Fruit fly (Drosophila melanogaster): ENCODE data around the gene Polr2A.

Polr2A gene

DNA sequence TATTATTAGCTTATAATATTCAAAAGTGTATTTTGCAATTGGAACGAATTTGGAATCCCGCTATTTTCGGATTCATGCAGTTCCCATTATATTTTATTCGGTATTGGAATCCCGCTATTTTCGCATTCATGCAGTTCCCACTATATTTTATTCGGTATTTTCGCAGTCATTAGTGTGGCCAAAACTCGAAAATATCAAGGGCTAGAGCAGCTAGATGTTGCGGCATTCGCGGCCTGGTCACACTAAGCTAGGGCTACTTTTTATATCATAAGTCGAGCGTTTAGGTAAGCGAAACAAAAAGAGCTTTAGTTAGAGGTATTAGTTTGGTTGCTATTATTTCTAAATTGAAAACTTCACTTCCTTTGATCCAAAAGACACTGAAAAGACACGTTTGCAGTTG is 8.7 kb upstream of the Polr2A start (continued):
- no peak for TF ChIP-seq CG8924 (tag; optimal IDR thresholded peaks at IDR 0.05)
- TF ChIP-seq shn (GFP tag; optimal IDR thresholded peaks at IDR 0.05) = no peak
- TF ChIP-seq Med (GFP tag) = peak; percentile 66
- no peak for TF ChIP-seq HLH3B (GFP tag; IDR thresholded peaks at IDR 0.05)
- peak; percentile 41 for TF ChIP-seq Sry-β (GFP tag; optimal IDR thresholded peaks at IDR 0.05)
- no peak for TF ChIP-seq pita (GFP tag; optimal IDR thresholded peaks at IDR 0.05)
- TF ChIP-seq CG10543 (GFP tag; optimal IDR thresholded peaks at IDR 0.05) = no peak
- TF ChIP-seq dan (GFP tag; IDR thresholded peaks at IDR 0.05) = no peak
- TF ChIP-seq Mrtf (GFP tag; IDR thresholded peaks at IDR 0.05) = no peak
- peak; percentile 58 for TF ChIP-seq CG15514 (GFP tag; optimal IDR thresholded peaks at IDR 0.05)
- TF ChIP-seq ara (GFP tag; IDR thresholded peaks at IDR 0.05) = no peak
- TF ChIP-seq CG11247 (GFP tag; IDR thresholded peaks at IDR 0.05) = no peak
- TF ChIP-seq Ets97D (GFP tag; optimal IDR thresholded peaks at IDR 0.05) = peak; percentile 68
- TF ChIP-seq Kr (GFP tag; optimal IDR thresholded peaks at IDR 0.05) = no peak
- peak; percentile 18; the same call in 1 of the 2 replicates for TF ChIP-seq CG3847 (GFP tag; IDR thresholded peaks at IDR 0.05)
- no peak for TF ChIP-seq CG3995 (GFP tag; optimal IDR thresholded peaks at IDR 0.05)
- peak; percentile 100 for TF ChIP-seq stwl (tag; optimal IDR thresholded peaks at IDR 0.05)
- no peak for TF ChIP-seq crol (GFP tag; IDR thresholded peaks at IDR 0.05)
- TF ChIP-seq CG7372 (GFP tag; IDR thresholded peaks at IDR 0.05) = no peak
- TF ChIP-seq az2 (GFP tag; optimal IDR thresholded peaks at IDR 0.05) = no peak
- no peak for TF ChIP-seq fd64A (GFP tag; optimal IDR thresholded peaks at IDR 0.05)
- no peak for TF ChIP-seq CG7786 (GFP tag; optimal IDR thresholded peaks at IDR 0.05)
- 0 out of 2 replicates have a peak, but pooled peaks have one; percentile 42 for TF ChIP-seq sna (GFP tag; IDR thresholded peaks at IDR 0.05; ENCODE audit: partially characterized antibody)
- TF ChIP-seq Dll (GFP tag; IDR thresholded peaks at IDR 0.05; ENCODE audit: partially characterized antibody) = no peak
- no peak for TF ChIP-seq CG11560 (tag; IDR thresholded peaks at IDR 0.05)
- TF ChIP-seq CG15696 (tag; optimal IDR thresholded peaks at IDR 0.05) = no peak
- no peak for TF ChIP-seq Xrp1 (GFP tag; IDR thresholded peaks at IDR 0.05)
- no peak for TF ChIP-seq kah (GFP tag; optimal IDR thresholded peaks at IDR 0.05)
- peak; percentile 7 for TF ChIP-seq CTCF (GFP tag; optimal IDR thresholded peaks at IDR 0.05)
- TF ChIP-seq Oli (tag; optimal IDR thresholded peaks at IDR 0.05) = no peak
- TF ChIP-seq z (GFP tag; IDR thresholded peaks at IDR 0.05) = no peak
- no peak for TF ChIP-seq CG10654 (GFP tag; optimal IDR thresholded peaks at IDR 0.05)
- no peak for TF ChIP-seq tin (GFP tag; optimal IDR thresholded peaks at IDR 0.05)
- no peak for TF ChIP-seq gem (tag; optimal IDR thresholded peaks at IDR 0.05)
- TF ChIP-seq CG8478 (optimal IDR thresholded peaks at IDR 0.05) = no peak
- TF ChIP-seq CG16863 (GFP tag; optimal IDR thresholded peaks at IDR 0.05) = no peak
- TF ChIP-seq CG1233 (GFP tag; optimal IDR thresholded peaks at IDR 0.05) = no peak
- TF ChIP-seq prd (optimal IDR thresholded peaks at IDR 0.05) = no peak
- TF ChIP-seq prd (GFP tag; IDR thresholded peaks at IDR 0.05) = no peak
- peak; percentile 96 for TF ChIP-seq CG8290 (GFP tag; optimal IDR thresholded peaks at IDR 0.05)
- TF ChIP-seq CG8290 (tag; optimal IDR thresholded peaks at IDR 0.05) = peak; percentile 86 to 91
- no peak for TF ChIP-seq croc (GFP tag; conservative IDR thresholded peaks at IDR 0.05)
- no peak for TF ChIP-seq CG15269 (tag; optimal IDR thresholded peaks at IDR 0.05)
- peak; percentile 2 for TF ChIP-seq CG10431 (GFP tag; optimal IDR thresholded peaks at IDR 0.05)
- no peak for TF ChIP-seq CG15011 (GFP tag; optimal IDR thresholded peaks at IDR 0.05)
- no peak for TF ChIP-seq CG10462 (GFP tag; optimal IDR thresholded peaks at IDR 0.05)
- TF ChIP-seq CG2129 (GFP tag; IDR thresholded peaks at IDR 0.05; ENCODE audit: partially characterized antibody) = no peak
- no peak for TF ChIP-seq Doc2 (GFP tag; IDR thresholded peaks at IDR 0.05)
- no peak for TF ChIP-seq CG4282 (GFP tag; optimal IDR thresholded peaks at IDR 0.05)
- no peak for TF ChIP-seq seq (GFP tag; IDR thresholded peaks at IDR 0.05)
- TF ChIP-seq Deaf1 (tag; optimal IDR thresholded peaks at IDR 0.05) = no peak
- peak; percentile 18 for TF ChIP-seq Fer1 (GFP tag; optimal IDR thresholded peaks at IDR 0.05)
- no peak for TF ChIP-seq CG13624 (GFP tag; optimal IDR thresholded peaks at IDR 0.05)
- peak; percentile 43 for TF ChIP-seq trem (tag; optimal IDR thresholded peaks at IDR 0.05)

All from whole organism, embryonic.